Fruit fly (Drosophila melanogaster) whole organism, embryonic: ENCODE data around the gene CG14100.

Experiments
- Abd-B ChIP-seq: fragments of 200-800 bp; sonication (Bioruptor generic); optimal IDR thresholded peaks from 2 replicates; lab custom pipeline; 2018; ENCODE audit warnings: missing biosample characterization, mild to moderate bottlenecking, missing genetic modification characterization, moderate library complexity
- Aef1 ChIP-seq: fragments of 200-800 bp; sonication (Bioruptor generic); IDR thresholded peaks from 3 replicates; pipeline ENCODE4 v1.3.6; 2022; ENCODE audit warnings: missing biosample characterization, missing genetic modification characterization
- Bgb ChIP-seq: fragments of 200-800 bp; sonication (Bioruptor generic); IDR thresholded peaks from 2 replicates; pipeline ENCODE4 v1.3.6; 2022; ENCODE audit warnings: missing biosample characterization, missing genetic modification characterization; ENCODE audit not compliant: partially characterized antibody
- CG11504 ChIP-seq: fragments of 200-800 bp; sonication (Bioruptor generic); optimal IDR thresholded peaks from 3 replicates; lab custom pipeline; 2019; ENCODE audit warnings: missing biosample characterization, mild to moderate bottlenecking, missing genetic modification characterization, moderate library complexity
- CG12104 ChIP-seq: fragments of 200-800 bp; sonication (Bioruptor generic); optimal IDR thresholded peaks from 3 replicates; lab custom pipeline; 2016; ENCODE audit warnings: missing biosample characterization, missing genetic modification characterization
- CG12236 ChIP-seq: fragments of 200-800 bp; sonication (Bioruptor generic); optimal IDR thresholded peaks from 2 replicates; lab custom pipeline; 2016; ENCODE audit warnings: missing biosample characterization, missing genetic modification characterization
- CG12659 ChIP-seq: fragments of 200-800 bp; sonication (Bioruptor generic); optimal IDR thresholded peaks from 3 replicates; lab custom pipeline; 2017; ENCODE audit warnings: mild to moderate bottlenecking, missing biosample characterization, missing genetic modification reagents, missing genetic modification characterization
- CG12942 ChIP-seq: fragments of 200-800 bp; sonication (Bioruptor generic); optimal IDR thresholded peaks from 3 replicates; lab custom pipeline; 2016; ENCODE audit warnings: missing biosample characterization, missing genetic modification characterization
- CG13624 ChIP-seq: fragments of 200-800 bp; sonication (Bioruptor generic); optimal IDR thresholded peaks from 2 replicates; lab custom pipeline; 2016; ENCODE audit warnings: missing biosample characterization, missing genetic modification characterization
- CG14710 ChIP-seq: fragments of 200-800 bp; sonication (Bioruptor generic); optimal IDR thresholded peaks from 3 replicates; lab custom pipeline; 2019; ENCODE audit warnings: missing biosample characterization, mild to moderate bottlenecking, missing genetic modification characterization, moderate library complexity
- CG15479 ChIP-seq: fragments of 200-800 bp; sonication (Bioruptor generic); optimal IDR thresholded peaks from 3 replicates; lab custom pipeline; 2019; ENCODE audit warnings: missing biosample characterization, mild to moderate bottlenecking, missing genetic modification characterization, moderate library complexity
- CG1602 ChIP-seq: fragments of 200-800 bp; sonication (Bioruptor generic); optimal IDR thresholded peaks from 3 replicates; lab custom pipeline; 2016; ENCODE audit warnings: missing biosample characterization, missing genetic modification characterization
- CG16863 ChIP-seq: fragments of 200-800 bp; sonication (Bioruptor generic); optimal IDR thresholded peaks from 3 replicates; lab custom pipeline; 2016; ENCODE audit warnings: missing biosample characterization, missing genetic modification characterization
- CG17802 ChIP-seq: fragments of 200-800 bp; sonication (Bioruptor generic); optimal IDR thresholded peaks from 2 replicates; lab custom pipeline; 2018; ENCODE audit warnings: missing biosample characterization, mild to moderate bottlenecking, missing genetic modification characterization, moderate library complexity
- CG2116 ChIP-seq: fragments of 200-800 bp; sonication (Bioruptor generic); optimal IDR thresholded peaks from 3 replicates; lab custom pipeline; 2018; ENCODE audit warnings: missing biosample characterization, mild to moderate bottlenecking, missing genetic modification characterization
- CG30020 ChIP-seq: fragments of 200-800 bp; optimal IDR thresholded peaks from 2 replicates; lab custom pipeline; 2019; ENCODE audit warnings: missing biosample characterization, mild to moderate bottlenecking, missing genetic modification characterization, moderate library complexity
- CG4424 ChIP-seq: fragments of 200-800 bp; sonication (Bioruptor generic); optimal IDR thresholded peaks from 3 replicates; lab custom pipeline; 2016; ENCODE audit warnings: missing biosample characterization, missing genetic modification characterization
- CG4617 ChIP-seq: fragments of 200-800 bp; sonication (Bioruptor generic); optimal IDR thresholded peaks from 3 replicates; lab custom pipeline; 2016; ENCODE audit warnings: missing biosample characterization, missing genetic modification characterization, borderline replicate concordance
- CG6791 ChIP-seq: fragments of 200-800 bp; sonication (Bioruptor generic); IDR thresholded peaks from 3 replicates; pipeline ENCODE4 v1.3.6; 2022; ENCODE audit warnings: missing biosample characterization, missing genetic modification characterization; ENCODE audit not compliant: partially characterized antibody
- CG6813 ChIP-seq: fragments of 200-800 bp; sonication (Bioruptor generic); optimal IDR thresholded peaks from 2 replicates; lab custom pipeline; 2017; ENCODE audit warnings: missing biosample characterization, missing genetic modification characterization, mild to moderate bottlenecking, moderate library complexity, missing genetic modification reagents
- CG6854 ChIP-seq: fragments of 200-800 bp; sonication (Bioruptor generic); optimal IDR thresholded peaks from 3 replicates; lab custom pipeline; 2017; ENCODE audit warnings: missing biosample characterization, mild to moderate bottlenecking, missing genetic modification characterization
- CG8478 ChIP-seq: fragments of >200 bp; optimal IDR thresholded peaks from 2 replicates; lab custom pipeline; 2018
- CG9932 ChIP-seq: fragments of 200-800 bp; sonication (Bioruptor generic); IDR thresholded peaks from 2 replicates; pipeline ENCODE4 v1.3.6; 2022; ENCODE audit warnings: missing biosample characterization, missing genetic modification characterization
- CkIIα-i1 ChIP-seq: fragments of 200-800 bp; sonication (Bioruptor generic); IDR thresholded peaks from 2 replicates; pipeline ENCODE4 v1.3.6; 2022; ENCODE audit warnings: missing biosample characterization, missing genetic modification characterization
- D19A ChIP-seq: fragments of 200-800 bp; optimal IDR thresholded peaks from 3 replicates; lab custom pipeline; 2019; ENCODE audit warnings: missing biosample characterization, mild to moderate bottlenecking, missing genetic modification characterization, moderate library complexity
- ERR ChIP-seq: fragments of 200-800 bp; sonication (Bioruptor generic); optimal IDR thresholded peaks from 2 replicates; lab custom pipeline; 2016; ENCODE audit warnings: missing biosample characterization, missing genetic modification characterization
- Hr51 ChIP-seq, 2 experiments: fragments of 200-800 bp; sonication (Bioruptor generic); optimal IDR thresholded peaks; 2 replicates in 1 of 2; 3 replicates in 1 of 2; lab custom pipeline; 2016 to 2018; ENCODE audit warnings: missing biosample characterization in 2 of 2, missing genetic modification characterization in 2 of 2, mild to moderate bottlenecking in 1 of 2, moderate library complexity in 1 of 2
- Lhr ChIP-seq: fragments of 200-800 bp; sonication (Bioruptor generic); optimal IDR thresholded peaks from 3 replicates; lab custom pipeline; 2017; ENCODE audit warnings: mild to moderate bottlenecking, missing biosample characterization, missing genetic modification reagents, missing genetic modification characterization
- Med ChIP-seq: fragments of 200-800 bp; sonication (Bioruptor generic); peaks from one replicate; lab custom pipeline; 2016; ENCODE audit warnings: missing biosample characterization, missing genetic modification characterization, mild to moderate bottlenecking, inconsistent platforms, moderate library complexity
- Oaz ChIP-seq: fragments of 200-800 bp; sonication (Bioruptor generic); IDR thresholded peaks from 2 replicates; pipeline ENCODE4 v1.3.6; 2022; ENCODE audit warnings: missing biosample characterization, missing genetic modification characterization
- Scr ChIP-seq: fragments of 200-800 bp; sonication (Bioruptor generic); IDR thresholded peaks from 2 replicates; pipeline ENCODE4 v1.3.6; 2022; ENCODE audit warnings: missing biosample characterization, missing genetic modification characterization; ENCODE audit not compliant: partially characterized antibody
- Sry-δ ChIP-seq: fragments of 200-800 bp; sonication (Bioruptor generic); optimal IDR thresholded peaks from 2 replicates; lab custom pipeline; 2016; ENCODE audit warnings: missing biosample characterization, missing genetic modification characterization
- Xbp1 ChIP-seq: fragments of 200-800 bp; sonication (Bioruptor generic); optimal IDR thresholded peaks from 3 replicates; lab custom pipeline; 2016; ENCODE audit warnings: missing biosample characterization, mild to moderate bottlenecking, missing genetic modification characterization
- bbx ChIP-seq: fragments of 200-800 bp; sonication (Bioruptor generic); IDR thresholded peaks from 2 replicates; pipeline ENCODE4 v1.3.6; 2022; ENCODE audit warnings: missing biosample characterization, missing genetic modification characterization; ENCODE audit not compliant: partially characterized antibody
- cas ChIP-seq: fragments of 200-800 bp; sonication (Bioruptor generic); IDR thresholded peaks from 2 replicates; pipeline ENCODE4 v1.3.6; 2022; ENCODE audit warnings: missing biosample characterization, missing genetic modification characterization
- cato ChIP-seq: fragments of 200-800 bp; sonication (Bioruptor generic); optimal IDR thresholded peaks from 2 replicates; lab custom pipeline; 2016; ENCODE audit warnings: missing biosample characterization, missing genetic modification characterization, borderline replicate concordance
- chinmo ChIP-seq: fragments of 200-800 bp; sonication (Bioruptor generic); IDR thresholded peaks from 4 replicates; pipeline ENCODE4 v1.3.6; 2022; ENCODE audit warnings: missing biosample characterization, missing genetic modification characterization; ENCODE audit not compliant: partially characterized antibody
- chn ChIP-seq: fragments of 200-800 bp; sonication (Bioruptor generic); optimal IDR thresholded peaks from 2 replicates; lab custom pipeline; 2016; ENCODE audit warnings: missing biosample characterization, missing genetic modification characterization
- hkb ChIP-seq, 2 experiments: fragments of 200-800 bp in 1 of 2; fragments of >200 bp in 1 of 2; sonication (Bioruptor generic) in 1 of 2; IDR thresholded peaks in 1 of 2; optimal IDR thresholded peaks in 1 of 2; 2 replicates each; pipeline versions ENCODE4 v1.3.6 to Lab custom; 2017 to 2022; ENCODE audit warnings: missing biosample characterization in 1 of 2, missing genetic modification characterization in 1 of 2
- hth ChIP-seq: fragments of >200 bp; optimal IDR thresholded peaks from 2 replicates; lab custom pipeline; 2017; ENCODE audit warnings: inconsistent platforms
- lbe ChIP-seq: fragments of 200-800 bp; sonication (Bioruptor generic); optimal IDR thresholded peaks from 2 replicates; lab custom pipeline; 2016; ENCODE audit warnings: missing biosample characterization, mild to moderate bottlenecking, missing genetic modification characterization
- lilli ChIP-seq: fragments of 200-800 bp; sonication (Bioruptor generic); optimal IDR thresholded peaks from 3 replicates; lab custom pipeline; 2016; ENCODE audit warnings: missing biosample characterization, missing genetic modification characterization
- nerfin-1 ChIP-seq: fragments of 200-800 bp; sonication (Bioruptor generic); optimal IDR thresholded peaks from 3 replicates; lab custom pipeline; 2019; ENCODE audit warnings: missing biosample characterization, mild to moderate bottlenecking, missing genetic modification characterization, moderate library complexity
- nerfin-2 ChIP-seq: fragments of 200-800 bp; sonication (Bioruptor generic); IDR thresholded peaks from 2 replicates; pipeline ENCODE4 v1.3.6; 2022; ENCODE audit warnings: missing biosample characterization, missing genetic modification characterization; ENCODE audit not compliant: partially characterized antibody
- rib ChIP-seq: fragments of 200-800 bp; sonication (Bioruptor generic); IDR thresholded peaks from 2 replicates; pipeline ENCODE4 v1.3.6; 2022; ENCODE audit warnings: missing biosample characterization, missing genetic modification characterization
- trem ChIP-seq: fragments of 200-800 bp; optimal IDR thresholded peaks from 3 replicates; lab custom pipeline; 2019; ENCODE audit warnings: missing biosample characterization, mild to moderate bottlenecking, missing genetic modification characterization, moderate library complexity
- unc-4 ChIP-seq: fragments of 200-800 bp; sonication (Bioruptor generic); IDR thresholded peaks from 2 replicates; pipeline ENCODE4 v1.3.6; 2022; ENCODE audit warnings: missing biosample characterization, missing genetic modification characterization; ENCODE audit not compliant: partially characterized antibody
- zf30C ChIP-seq: fragments of 200-800 bp; sonication (Bioruptor generic); optimal IDR thresholded peaks from 3 replicates; lab custom pipeline; 2018; ENCODE audit warnings: missing biosample characterization, mild to moderate bottlenecking, missing genetic modification characterization

The CG14100 gene

DNA sequence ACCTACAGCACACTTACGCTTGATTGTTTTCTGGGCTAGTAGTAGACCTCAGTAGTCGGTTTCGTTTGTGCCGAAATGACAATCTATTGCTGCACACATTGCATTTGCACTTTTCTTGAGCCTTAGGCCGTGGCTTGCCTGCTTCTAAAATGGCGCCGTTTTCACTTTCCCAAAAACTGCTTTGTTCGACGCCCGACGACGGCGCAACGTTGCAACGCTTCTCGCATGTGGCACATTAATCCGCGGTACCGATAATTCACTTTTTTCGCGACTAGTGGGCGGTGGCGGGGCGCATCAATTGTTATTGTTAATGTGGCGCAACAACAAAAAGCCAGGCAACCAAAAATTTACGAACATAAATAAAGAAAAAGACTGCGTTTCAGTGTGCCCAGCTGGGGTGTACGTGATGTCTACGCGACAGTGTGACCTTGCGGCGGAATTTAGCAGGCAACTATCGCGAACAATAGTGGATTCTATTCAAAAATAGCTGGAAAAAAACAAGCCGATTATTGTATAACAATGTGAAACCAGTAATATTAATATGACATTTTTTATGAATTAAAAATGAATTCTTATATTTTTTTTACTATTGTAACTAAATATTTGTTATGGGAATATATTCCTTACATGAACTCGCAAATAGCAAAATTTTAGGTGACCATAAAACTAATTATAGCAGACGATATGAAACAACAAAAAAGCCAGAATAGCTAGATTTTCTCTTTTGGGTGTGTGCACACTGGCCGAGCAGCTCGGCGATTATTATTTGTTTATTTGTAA is 8.2 kb upstream of the CG14100 start, which contains the start of the genes ash1 and Taf6 (continued):
- TF ChIP-seq CG15479 (GFP tag; lab: Kevin White, UChicago) (peak; percentile 37), rib (no peak), CG1602 (GFP tag; lab: Kevin White, UChicago) (no peak), CG16863 (GFP tag; lab: Kevin White, UChicago) (no peak), ERR (GFP tag; lab: Kevin White, UChicago) (no peak), CG12236 (GFP tag; lab: Kevin White, UChicago) (no peak), CG2116 (GFP tag; lab: Kevin White, UChicago) (peak; percentile 44), CG4617 (peak; percentile 67), Abd-B (GFP tag; lab: Kevin White, UChicago) (peak; percentile 84), D19A (no peak), CG6854 (GFP tag; lab: Kevin White, UChicago) (no peak), lilli (GFP tag; lab: Kevin White, UChicago) (no peak), cas (GFP tag; lab: Robert Waterston, UW) (no peak), zf30C (GFP tag; lab: Kevin White, UChicago) (no peak), hth (lab: Kevin White, UChicago) (no peak), chinmo (GFP tag; lab: Robert Waterston, UW) (0 out of 4 replicates have a peak, but pooled peaks have one; percentile 11), CG8478 (no peak), CG11504 (tag; lab: Kevin White, UChicago) (peak; percentile 72), CG17802 (tag; lab: Kevin White, UChicago) (no peak), CG9932 (GFP tag; lab: Robert Waterston, UW) (no peak; the same call in 1 of the 2 replicates), Med (GFP tag; lab: Kevin White, UChicago) (peak; percentile 39), Hr51 (GFP tag; optimal IDR thresholded peaks at IDR 0.05; lab: Kevin White, UChicago) (no peak), CG6813 (GFP tag; lab: Kevin White, UChicago) (no peak), Lhr (GFP tag; lab: Kevin White, UChicago) (peak; percentile 33), Scr (GFP tag; lab: Robert Waterston, UW) (peak; percentile 73), nerfin-1 (peak; percentile 90), unc-4 (GFP tag; lab: Robert Waterston, UW) (peak; percentile 73), Oaz (GFP tag; lab: Robert Waterston, UW) (no peak), Sry-δ (GFP tag; lab: Kevin White, UChicago) (peak; percentile 59), lbe (GFP tag; lab: Kevin White, UChicago) (no peak), trem (tag; lab: Kevin White, UChicago) (peak; percentile 78), Bgb (GFP tag; lab: Robert Waterston, UW) (peak; percentile 61), CG30020 (tag; lab: Kevin White, UChicago) (peak; percentile 64), CG12104 (GFP tag; lab: Kevin White, UChicago) (no peak), chn (GFP tag; lab: Kevin White, UChicago) (no peak), CG13624 (GFP tag; lab: Kevin White, UChicago) (no peak), bbx (GFP tag; lab: Robert Waterston, UW) (0 out of 2 replicates have a peak, but pooled peaks have one; percentile 20), CG6791 (peak; percentile 67), CG4424 (GFP tag; lab: Kevin White, UChicago) (no peak), CG12659 (GFP tag; lab: Kevin White, UChicago) (peak; percentile 79), cato (GFP tag; lab: Kevin White, UChicago) (no peak), nerfin-2 (no peak), CG12942 (GFP tag; lab: Kevin White, UChicago) (no peak), hkb (optimal IDR thresholded peaks at IDR 0.05; lab: Kevin White, UChicago) (peak; percentile 13), hkb (GFP tag; IDR thresholded peaks at IDR 0.05; lab: Robert Waterston, UW) (no peak), Xbp1 (GFP tag; lab: Kevin White, UChicago) (no peak), CkIIα-i1 (GFP tag; lab: Robert Waterston, UW) (no peak), Aef1 (GFP tag; lab: Robert Waterston, UW) (no peak), CG14710 (tag; lab: Kevin White, UChicago) (peak; percentile 100)
